Fruit fly (Drosophila melanogaster): ENCODE measurements around the gene CG42688.

Gene CG42688

dm6 chr2L:19142176-19142870 lies 40.3 kb downstream of the CG42688 start:
- peak; percentile 57; the same call in 2 of the 3 replicates for TF ChIP-seq CG8119 (GFP tag; IDR thresholded peaks at IDR 0.05)
- TF ChIP-seq CG6276 (GFP tag; optimal IDR thresholded peaks at IDR 0.05) = no peak
- TF ChIP-seq lz (GFP tag; optimal IDR thresholded peaks at IDR 0.05) = peak; percentile 59
- TF ChIP-seq CG16779 (tag; optimal IDR thresholded peaks at IDR 0.05) = peak; percentile 9
- TF ChIP-seq acj6 (GFP tag; optimal IDR thresholded peaks at IDR 0.05) = peak; percentile 72
- peak; percentile 32 for TF ChIP-seq CG8319 (GFP tag; optimal IDR thresholded peaks at IDR 0.05)
- TF ChIP-seq CG32006 (GFP tag; optimal IDR thresholded peaks at IDR 0.05) = peak; percentile 55
- TF ChIP-seq Hr39 (GFP tag; optimal IDR thresholded peaks at IDR 0.05) = peak; percentile 59
- peak; percentile 20 for TF ChIP-seq vri (GFP tag; optimal IDR thresholded peaks at IDR 0.05)
- TF ChIP-seq pdm3 (GFP tag; optimal IDR thresholded peaks at IDR 0.05) = peak; percentile 49
- TF ChIP-seq Hr4 (GFP tag; optimal IDR thresholded peaks at IDR 0.05) = peak; percentile 18
- TF ChIP-seq CG10669 (GFP tag; optimal IDR thresholded peaks at IDR 0.05) = peak; percentile 69
- TF ChIP-seq Ets96B (tag; optimal IDR thresholded peaks at IDR 0.05) = peak; percentile 73
- peak; percentile 84 for TF ChIP-seq Eip78C (GFP tag)
- peak; percentile 61 for TF ChIP-seq CG6163 (GFP tag; IDR thresholded peaks at IDR 0.05)
- TF ChIP-seq Ets21C (GFP tag; optimal IDR thresholded peaks at IDR 0.05) = peak; percentile 57
- TF ChIP-seq topi (GFP tag; optimal IDR thresholded peaks at IDR 0.05) = peak; percentile 62
- no peak for TF ChIP-seq ss (GFP tag; optimal IDR thresholded peaks at IDR 0.05)
- TF ChIP-seq Smox (GFP tag; optimal IDR thresholded peaks at IDR 0.05) = peak; percentile 72
- peak; percentile 61 for TF ChIP-seq OdsH (GFP tag; optimal IDR thresholded peaks at IDR 0.05)
- TF ChIP-seq CG10631 (GFP tag; optimal IDR thresholded peaks at IDR 0.05) = peak; percentile 71
- no peak for TF ChIP-seq CG11294 (GFP tag; IDR thresholded peaks at IDR 0.05)
- TF ChIP-seq CG4318 (GFP tag; optimal IDR thresholded peaks at IDR 0.05) = no peak
- peak; percentile 48 for TF ChIP-seq CG7368 (GFP tag; optimal IDR thresholded peaks at IDR 0.05)
- no peak for TF ChIP-seq CG6854 (GFP tag; optimal IDR thresholded peaks at IDR 0.05)
- TF ChIP-seq Lpt (GFP tag; optimal IDR thresholded peaks at IDR 0.05) = no peak
- no peak for TF ChIP-seq fkh (GFP tag; optimal IDR thresholded peaks at IDR 0.05)
- TF ChIP-seq dsx (GFP tag; optimal IDR thresholded peaks at IDR 0.05; ENCODE audit: poor library complexity, severe bottlenecking) = peak; percentile 25
- peak; percentile 84 for TF ChIP-seq svp (GFP tag)
- no peak for TF ChIP-seq Blimp-1 (GFP tag; optimal IDR thresholded peaks at IDR 0.05)
- peak; percentile 41 for TF ChIP-seq CG11762 (GFP tag; optimal IDR thresholded peaks at IDR 0.05; ENCODE audit: insufficient read depth)
- peak; percentile 58 for TF ChIP-seq CG34406 (GFP tag; optimal IDR thresholded peaks at IDR 0.05)
- TF ChIP-seq achi (GFP tag; optimal IDR thresholded peaks at IDR 0.05) = peak; percentile 72
- no peak for TF ChIP-seq Hr38 (GFP tag; optimal IDR thresholded peaks at IDR 0.05)
- peak; percentile 65 for TF ChIP-seq CG31627 (GFP tag; optimal IDR thresholded peaks at IDR 0.05)
- peak; percentile 51 for TF ChIP-seq fd59A (GFP tag; optimal IDR thresholded peaks at IDR 0.05)
- TF ChIP-seq CG9139 (GFP tag; optimal IDR thresholded peaks at IDR 0.05) = no peak
- no peak for TF ChIP-seq CG11902 (GFP tag; optimal IDR thresholded peaks at IDR 0.05)
- peak in 1 of 2 experiments; percentile 19 for TF ChIP-seq salr (GFP tag; optimal IDR thresholded peaks at IDR 0.05)
- TF ChIP-seq Gug (GFP tag; IDR thresholded peaks at IDR 0.05) = no peak
- no peak for TF ChIP-seq fd85E (GFP tag; optimal IDR thresholded peaks at IDR 0.05)
- TF ChIP-seq CG15336 (GFP tag; IDR thresholded peaks at IDR 0.05) = peak; percentile 26; the same call in 1 of the 2 replicates
- peak; percentile 59 for TF ChIP-seq Eip75B (GFP tag; optimal IDR thresholded peaks at IDR 0.05)
- TF ChIP-seq esn (GFP tag; optimal IDR thresholded peaks at IDR 0.05) = peak; percentile 77
- TF ChIP-seq Sox14 (GFP tag; optimal IDR thresholded peaks at IDR 0.05) = peak; percentile 72
- no peak for TF ChIP-seq Sox15 (GFP tag; optimal IDR thresholded peaks at IDR 0.05)
- peak; percentile 39 for TF ChIP-seq spab (GFP tag; optimal IDR thresholded peaks at IDR 0.05)
- peak; percentile 53 for TF ChIP-seq CG8632 (GFP tag; optimal IDR thresholded peaks at IDR 0.05)
- peak; percentile 83 for TF ChIP-seq Met (GFP tag; optimal IDR thresholded peaks at IDR 0.05)
- peak; percentile 45 for TF ChIP-seq cyc (GFP tag; optimal IDR thresholded peaks at IDR 0.05)
- peak; percentile 56 for TF ChIP-seq CG6808 (GFP tag; optimal IDR thresholded peaks at IDR 0.05)
